Fruit fly (Drosophila melanogaster) whole organism, embryonic: ENCODE results near the gene Fibp.

Source experiments
- CG11093 ChIP-seq: fragments of 200-800 bp; sonication (Bioruptor generic); IDR thresholded peaks from 3 replicates; pipeline ENCODE4 v1.3.6; 2022; ENCODE audit warnings: missing biosample characterization, missing genetic modification characterization
- CG11504 ChIP-seq: fragments of 200-800 bp; sonication (Bioruptor generic); optimal IDR thresholded peaks from 3 replicates; lab custom pipeline; 2019; ENCODE audit warnings: missing biosample characterization, mild to moderate bottlenecking, missing genetic modification characterization, moderate library complexity
- CG15601 ChIP-seq: fragments of 200-800 bp; sonication (Bioruptor generic); optimal IDR thresholded peaks from 3 replicates; lab custom pipeline; 2019; ENCODE audit warnings: missing biosample characterization, mild to moderate bottlenecking, missing genetic modification characterization, moderate library complexity
- CG17361 ChIP-seq: fragments of 200-800 bp; sonication (Bioruptor generic); IDR thresholded peaks from 3 replicates; pipeline ENCODE4 v1.3.6; 2022; ENCODE audit warnings: missing biosample characterization, missing genetic modification characterization
- CG17802 ChIP-seq: fragments of 200-800 bp; sonication (Bioruptor generic); optimal IDR thresholded peaks from 2 replicates; lab custom pipeline; 2018; ENCODE audit warnings: missing biosample characterization, mild to moderate bottlenecking, missing genetic modification characterization, moderate library complexity
- CG18262 ChIP-seq: fragments of 200-800 bp; optimal IDR thresholded peaks from 3 replicates; lab custom pipeline; 2019; ENCODE audit warnings: missing biosample characterization, mild to moderate bottlenecking, missing genetic modification characterization, moderate library complexity
- CG1832 ChIP-seq: fragments of 200-800 bp; sonication (Bioruptor generic); optimal IDR thresholded peaks from 2 replicates; lab custom pipeline; 2017; ENCODE audit warnings: missing biosample characterization, mild to moderate bottlenecking, missing genetic modification characterization, inconsistent platforms
- CG30403 ChIP-seq: fragments of 200-800 bp; sonication (Bioruptor generic); optimal IDR thresholded peaks from 3 replicates; lab custom pipeline; 2016; ENCODE audit warnings: missing biosample characterization, missing genetic modification characterization
- CG3065 ChIP-seq: fragments of 200-800 bp; sonication (Bioruptor generic); optimal IDR thresholded peaks from 2 replicates; lab custom pipeline; 2016; ENCODE audit warnings: missing biosample characterization, missing genetic modification characterization
- CG32772 ChIP-seq: fragments of 200-800 bp; sonication (Bioruptor generic); IDR thresholded peaks from 2 replicates; pipeline ENCODE4 v1.3.6; 2022; ENCODE audit warnings: missing biosample characterization, missing genetic modification characterization
- CG5953 ChIP-seq: fragments of 200-800 bp; sonication (Bioruptor generic); IDR thresholded peaks from 2 replicates; pipeline ENCODE4 v1.3.6; 2022; ENCODE audit warnings: missing biosample characterization, missing genetic modification characterization
- CG6683 ChIP-seq: fragments of 200-800 bp; sonication (Bioruptor generic); optimal IDR thresholded peaks from 2 replicates; lab custom pipeline; 2017; ENCODE audit warnings: missing biosample characterization, mild to moderate bottlenecking, missing genetic modification characterization, missing genetic modification reagents
- CG6689 ChIP-seq: fragments of 200-800 bp; sonication (Bioruptor generic); IDR thresholded peaks from 2 replicates; pipeline ENCODE4 v1.3.6; 2022; ENCODE audit warnings: missing biosample characterization, missing genetic modification characterization
- CG6765 ChIP-seq: fragments of 200-800 bp; sonication (Bioruptor generic); optimal IDR thresholded peaks from 3 replicates; lab custom pipeline; 2017; ENCODE audit warnings: missing biosample characterization, mild to moderate bottlenecking, missing genetic modification characterization
- CG6854 ChIP-seq: fragments of 200-800 bp; sonication (Bioruptor generic); optimal IDR thresholded peaks from 3 replicates; lab custom pipeline; 2017; ENCODE audit warnings: missing biosample characterization, mild to moderate bottlenecking, missing genetic modification characterization
- CG8944 ChIP-seq: fragments of 200-800 bp; sonication (Bioruptor generic); optimal IDR thresholded peaks from 3 replicates; lab custom pipeline; 2016; ENCODE audit warnings: missing biosample characterization, missing genetic modification characterization
- Camta ChIP-seq: fragments of 200-800 bp; sonication (Bioruptor generic); optimal IDR thresholded peaks from 2 replicates; lab custom pipeline; 2016; ENCODE audit warnings: missing biosample characterization, missing genetic modification characterization
- D19B ChIP-seq: fragments of 200-800 bp; sonication (Bioruptor generic); optimal IDR thresholded peaks from 2 replicates; lab custom pipeline; 2017; ENCODE audit warnings: missing biosample characterization, mild to moderate bottlenecking, missing genetic modification characterization
- Dbx ChIP-seq: fragments of 200-800 bp; sonication (Bioruptor generic); IDR thresholded peaks from 3 replicates; pipeline ENCODE4 v1.3.6; 2022; ENCODE audit warnings: missing biosample characterization, missing genetic modification characterization
- Dip3 ChIP-seq: fragments of 200-800 bp; sonication (Bioruptor generic); optimal IDR thresholded peaks from 3 replicates; lab custom pipeline; 2016; ENCODE audit warnings: missing biosample characterization, missing genetic modification characterization
- ERR ChIP-seq: fragments of 200-800 bp; sonication (Bioruptor generic); optimal IDR thresholded peaks from 2 replicates; lab custom pipeline; 2016; ENCODE audit warnings: missing biosample characterization, missing genetic modification characterization
- Elba2 ChIP-seq: fragments of 200-800 bp; sonication (Bioruptor generic); optimal IDR thresholded peaks from 3 replicates; lab custom pipeline; 2016; ENCODE audit warnings: missing biosample characterization, missing genetic modification characterization
- Gug ChIP-seq: fragments of 200-800 bp; sonication (Bioruptor generic); IDR thresholded peaks from 4 replicates; pipeline ENCODE4 v1.3.6; 2022; ENCODE audit warnings: missing biosample characterization, missing genetic modification characterization
- Hmx ChIP-seq: fragments of 200-800 bp; sonication (Bioruptor generic); optimal IDR thresholded peaks from 2 replicates; lab custom pipeline; 2016; ENCODE audit warnings: missing biosample characterization, missing genetic modification characterization
- Lhr ChIP-seq: fragments of 200-800 bp; sonication (Bioruptor generic); optimal IDR thresholded peaks from 3 replicates; lab custom pipeline; 2017; ENCODE audit warnings: mild to moderate bottlenecking, missing biosample characterization, missing genetic modification reagents, missing genetic modification characterization
- Meics ChIP-seq: fragments of 200-800 bp; sonication (Bioruptor generic); optimal IDR thresholded peaks from 2 replicates; lab custom pipeline; 2017; ENCODE audit warnings: missing biosample characterization, mild to moderate bottlenecking, missing genetic modification characterization
- Neu2 ChIP-seq: fragments of 200-800 bp; sonication (Bioruptor generic); optimal IDR thresholded peaks from 3 replicates; lab custom pipeline; 2016; ENCODE audit warnings: missing biosample characterization, missing genetic modification characterization, borderline replicate concordance
- Sox102F ChIP-seq: fragments of 200-800 bp; sonication (Bioruptor generic); optimal IDR thresholded peaks from 2 replicates; lab custom pipeline; 2018; ENCODE audit warnings: missing biosample characterization, mild to moderate bottlenecking, missing genetic modification characterization, moderate library complexity
- Xrp1 ChIP-seq: fragments of 200-800 bp; sonication (Bioruptor generic); IDR thresholded peaks from 2 replicates; pipeline ENCODE4 v1.3.6; 2022; ENCODE audit warnings: missing biosample characterization, missing genetic modification characterization
- ase ChIP-seq: fragments of 200-800 bp; sonication (Bioruptor generic); IDR thresholded peaks from 3 replicates; pipeline ENCODE4 v1.3.6; 2022; ENCODE audit warnings: missing biosample characterization, missing genetic modification characterization
- ci ChIP-seq: fragments of 200-800 bp; sonication (Bioruptor generic); IDR thresholded peaks from 3 replicates; pipeline ENCODE4 v1.3.6; 2022; ENCODE audit warnings: missing biosample characterization, missing genetic modification characterization
- da ChIP-seq: fragments of 200-800 bp; sonication (Bioruptor generic); optimal IDR thresholded peaks from 2 replicates; lab custom pipeline; 2016; ENCODE audit warnings: missing biosample characterization, missing genetic modification characterization
- dan ChIP-seq: fragments of 200-800 bp; sonication (Bioruptor generic); IDR thresholded peaks from 2 replicates; pipeline ENCODE4 v1.3.6; 2022; ENCODE audit warnings: missing biosample characterization, missing genetic modification characterization
- en ChIP-seq: fragments of 200-800 bp; sonication (Bioruptor generic); optimal IDR thresholded peaks from 2 replicates; lab custom pipeline; 2016; ENCODE audit warnings: missing biosample characterization, missing genetic modification characterization
- gcm2 ChIP-seq: fragments of 200-800 bp; sonication (Bioruptor generic); optimal IDR thresholded peaks from 2 replicates; lab custom pipeline; 2016; ENCODE audit warnings: missing biosample characterization, missing genetic modification characterization
- gro ChIP-seq: fragments of 200-800 bp; sonication (Bioruptor generic); optimal IDR thresholded peaks from 2 replicates; lab custom pipeline; 2016; ENCODE audit warnings: missing biosample characterization, missing genetic modification characterization
- ken ChIP-seq: fragments of 200-800 bp; sonication (Bioruptor generic); IDR thresholded peaks from 3 replicates; pipeline ENCODE4 v1.3.6; 2022; ENCODE audit warnings: missing biosample characterization, missing genetic modification characterization
- mam ChIP-seq: fragments of 200-800 bp; sonication (Bioruptor generic); optimal IDR thresholded peaks from 3 replicates; lab custom pipeline; 2016; ENCODE audit warnings: missing biosample characterization, missing genetic modification characterization
- oc ChIP-seq: fragments of 200-800 bp; sonication (Bioruptor generic); optimal IDR thresholded peaks from 2 replicates; lab custom pipeline; 2018; ENCODE audit warnings: missing biosample characterization, mild to moderate bottlenecking, missing genetic modification characterization, moderate library complexity
- p53 ChIP-seq: fragments of 200-800 bp; sonication (Bioruptor generic); optimal IDR thresholded peaks from 2 replicates; lab custom pipeline; 2016; ENCODE audit warnings: missing biosample characterization, missing genetic modification characterization
- phol ChIP-seq: fragments of 200-800 bp; sonication (Bioruptor generic); optimal IDR thresholded peaks from 3 replicates; lab custom pipeline; 2018; ENCODE audit warnings: missing biosample characterization, mild to moderate bottlenecking, missing genetic modification characterization, moderate library complexity
- ro ChIP-seq: fragments of 200-800 bp; sonication (Bioruptor generic); IDR thresholded peaks from 2 replicates; pipeline ENCODE4 v1.3.6; 2022; ENCODE audit warnings: missing biosample characterization, missing genetic modification characterization
- sd ChIP-seq: fragments of 200-800 bp; sonication (Bioruptor generic); optimal IDR thresholded peaks from 3 replicates; lab custom pipeline; 2018; ENCODE audit warnings: missing biosample characterization, mild to moderate bottlenecking, missing genetic modification characterization, moderate library complexity
- so ChIP-seq: fragments of 200-800 bp; sonication (Bioruptor generic); IDR thresholded peaks from 3 replicates; pipeline ENCODE4 v1.3.6; 2022; ENCODE audit warnings: missing biosample characterization, missing genetic modification characterization
- sr ChIP-seq: fragments of 200-800 bp; sonication (Bioruptor generic); IDR thresholded peaks from 3 replicates; pipeline ENCODE4 v1.3.6; 2022; ENCODE audit warnings: missing biosample characterization, missing genetic modification characterization
- tap ChIP-seq: fragments of 200-800 bp; optimal IDR thresholded peaks from 3 replicates; lab custom pipeline; 2019; ENCODE audit warnings: missing biosample characterization, mild to moderate bottlenecking, missing genetic modification characterization, moderate library complexity
- tgo ChIP-seq: fragments of 200-800 bp; sonication (Bioruptor generic); IDR thresholded peaks from 3 replicates; pipeline ENCODE4 v1.3.6; 2022; ENCODE audit warnings: missing biosample characterization, missing genetic modification characterization
- trh ChIP-seq: fragments of 200-800 bp; sonication (Bioruptor generic); optimal IDR thresholded peaks from 2 replicates; lab custom pipeline; 2016; ENCODE audit warnings: missing biosample characterization, missing genetic modification characterization
- ttk ChIP-seq: fragments of 200-800 bp; sonication (Bioruptor generic); IDR thresholded peaks from 2 replicates; pipeline ENCODE4 v2.1.2; 2022; ENCODE audit warnings: missing biosample characterization, missing genetic modification characterization
- zfh1 ChIP-seq: fragments of 200-800 bp; sonication (Bioruptor generic); IDR thresholded peaks from 3 replicates; pipeline ENCODE4 v1.3.6; 2022; ENCODE audit warnings: missing biosample characterization, missing genetic modification characterization
- zfh2 ChIP-seq: fragments of 200-800 bp; sonication (Bioruptor generic); optimal IDR thresholded peaks from 2 replicates; lab custom pipeline; 2016; ENCODE audit warnings: missing biosample characterization, missing genetic modification characterization

Gene Fibp

DNA sequence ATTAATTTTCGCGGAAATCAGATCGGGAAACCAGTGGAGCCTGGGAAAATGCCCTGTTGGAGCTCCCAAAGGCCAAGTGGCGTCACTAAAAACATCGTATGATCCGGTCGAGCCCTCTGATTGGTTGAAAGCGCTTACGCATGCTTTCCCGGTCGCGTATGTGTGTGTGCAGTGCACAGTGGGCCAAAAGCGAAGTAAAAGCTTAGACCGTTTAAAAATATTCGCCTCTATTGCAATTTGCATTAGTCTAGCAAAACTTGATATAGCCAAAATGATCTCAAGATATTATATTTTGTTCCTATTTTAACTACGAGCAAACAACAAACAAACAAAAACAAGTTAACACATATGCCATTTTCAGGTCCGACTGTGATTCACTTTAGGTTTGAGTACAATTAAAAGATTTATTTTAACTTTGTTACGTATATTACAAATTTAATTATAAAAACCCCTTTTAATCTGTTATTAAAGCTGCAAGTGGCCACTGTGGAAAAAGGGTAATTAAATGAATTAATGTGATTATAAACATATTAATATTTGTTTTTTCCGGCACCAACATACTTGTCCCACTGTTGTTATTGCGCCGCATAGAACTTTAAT, 23.5 kb downstream of the Fibp start (continued):
- TF ChIP-seq ci, result peak; percentile 85
- peak; percentile 51 for TF ChIP-seq CG3065 (GFP tag; lab: Kevin White, UChicago)
- TF ChIP-seq CG11093 (GFP tag; lab: Robert Waterston, UW), result 0 out of 3 replicates have a peak, but pooled peaks have one; percentile 43
- peak; percentile 57 for TF ChIP-seq Lhr (GFP tag; lab: Kevin White, UChicago)
- peak; percentile 83 for TF ChIP-seq phol
- peak; percentile 91 for TF ChIP-seq CG18262 (tag; lab: Kevin White, UChicago)
- peak; percentile 19; the same call in 1 of the 3 replicates for TF ChIP-seq sr (GFP tag; lab: Robert Waterston, UW)
- TF ChIP-seq CG17361 (GFP tag; lab: Robert Waterston, UW), result peak; percentile 92
- peak; percentile 90 for TF ChIP-seq CG11504
- TF ChIP-seq Hmx, result peak; percentile 69
- TF ChIP-seq Xrp1 (GFP tag; lab: Robert Waterston, UW), result peak; percentile 82
- no peak for TF ChIP-seq oc (tag; lab: Kevin White, UChicago)
- TF ChIP-seq tgo, result peak; percentile 74
- TF ChIP-seq mam (GFP tag; lab: Kevin White, UChicago), result peak; percentile 83
- TF ChIP-seq CG15601 (tag; lab: Kevin White, UChicago), result peak; percentile 72
- peak; percentile 61; the same call in 1 of the 2 replicates for TF ChIP-seq CG32772 (GFP tag; lab: Robert Waterston, UW)
- peak; percentile 88 for TF ChIP-seq CG30403 (GFP tag; lab: Kevin White, UChicago)
- peak; percentile 76 for TF ChIP-seq zfh2
- TF ChIP-seq ERR (GFP tag; lab: Kevin White, UChicago), result peak; percentile 45
- TF ChIP-seq CG1832 (GFP tag; lab: Kevin White, UChicago), result no peak
- peak; percentile 0 for TF ChIP-seq da (GFP tag; lab: Kevin White, UChicago)
- TF ChIP-seq Sox102F (GFP tag; lab: Kevin White, UChicago), result peak; percentile 84
- TF ChIP-seq gcm2, result peak; percentile 23
- peak; percentile 44 for TF ChIP-seq CG17802 (tag; lab: Kevin White, UChicago)
- TF ChIP-seq Gug, result peak; percentile 54; the same call in 2 of the 4 replicates
- TF ChIP-seq en (GFP tag; lab: Kevin White, UChicago), result peak; percentile 19
- TF ChIP-seq ro (GFP tag; lab: Robert Waterston, UW), result 0 out of 2 replicates have a peak, but pooled peaks have one; percentile 29
- 0 out of 3 replicates have a peak, but pooled peaks have one; percentile 11 for TF ChIP-seq ase (GFP tag; lab: Robert Waterston, UW)
- TF ChIP-seq Camta (GFP tag; lab: Kevin White, UChicago), result peak; percentile 76
- no peak for TF ChIP-seq dan (GFP tag; lab: Robert Waterston, UW)
- peak; percentile 63 for TF ChIP-seq Dip3
- TF ChIP-seq CG5953 (GFP tag; lab: Robert Waterston, UW), result 0 out of 2 replicates have a peak, but pooled peaks have one; percentile 26
- TF ChIP-seq CG6854 (GFP tag; lab: Kevin White, UChicago), result peak; percentile 84
- peak; percentile 28 for TF ChIP-seq trh
- TF ChIP-seq CG8944 (GFP tag; lab: Kevin White, UChicago), result peak; percentile 47
- no peak for TF ChIP-seq sd
- peak; percentile 39 for TF ChIP-seq gro
- no peak; the same call in 1 of the 2 replicates for TF ChIP-seq ttk (GFP tag; lab: Robert Waterston, UW)
- no peak for TF ChIP-seq p53 (GFP tag; lab: Kevin White, UChicago)
- TF ChIP-seq ken (GFP tag; lab: Robert Waterston, UW), result peak; percentile 60
- peak; percentile 74 for TF ChIP-seq zfh1 (GFP tag; lab: Robert Waterston, UW)
- peak; percentile 66 for TF ChIP-seq CG6683 (GFP tag; lab: Kevin White, UChicago)
- peak; percentile 71 for TF ChIP-seq tap (tag; lab: Kevin White, UChicago)
- TF ChIP-seq CG6765, result peak; percentile 90
- TF ChIP-seq D19B (GFP tag; lab: Kevin White, UChicago), result peak; percentile 72
- TF ChIP-seq CG6689, result peak; percentile 56; the same call in 1 of the 2 replicates
- no peak for TF ChIP-seq Elba2 (GFP tag; lab: Kevin White, UChicago)
- peak; percentile 78 for TF ChIP-seq Dbx (GFP tag; lab: Robert Waterston, UW)
- TF ChIP-seq so (GFP tag; lab: Robert Waterston, UW), result peak; percentile 67
- TF ChIP-seq Neu2 (GFP tag; lab: Kevin White, UChicago), result peak; percentile 33
- TF ChIP-seq Meics (GFP tag; lab: Kevin White, UChicago), result peak; percentile 94
